Worm (Caenorhabditis elegans) whole organism, young adult: ENCODE results near the gene H05C05.4.

Source experiments
- F22D6.2 ChIP-seq: sonication (generic microtip); optimal IDR thresholded peaks from 2 replicates; lab custom pipeline; 2016; ENCODE audit warnings: mild to moderate bottlenecking, missing genetic modification characterization, missing compliant biosample characterization
- egl-18 ChIP-seq: fragments of 200-800 bp; sonication (Bioruptor generic); IDR thresholded peaks from 2 replicates; pipeline ENCODE4 v1.3.6; 2022; ENCODE audit warnings: missing genetic modification reagents, missing genetic modification characterization, missing compliant biosample characterization
- lag-1 ChIP-seq: fragments of 200-800 bp; sonication (Bioruptor generic); IDR thresholded peaks from 2 replicates; pipeline ENCODE4 v1.3.6; 2022; ENCODE audit warnings: missing genetic modification reagents, missing genetic modification characterization, missing compliant biosample characterization
- pha-4 ChIP-seq: fragments of 150-350 bp; sonication (generic microtip); optimal IDR thresholded peaks from 2 replicates; lab custom pipeline; 2014; ENCODE audit warnings: missing biosample characterization, missing genetic modification reagents, missing genetic modification characterization
- sea-2 ChIP-seq: fragments of 200-800 bp; sonication (Bioruptor generic); IDR thresholded peaks from 2 replicates; pipeline ENCODE4 v1.3.6; 2022; ENCODE audit warnings: missing genetic modification characterization, missing compliant biosample characterization
- snpc-4 ChIP-seq, 5 experiments: fragments of 150-350 bp in 1 of 5; sonication (generic microtip) in 4 of 5; optimal IDR thresholded peaks; 2 replicates each; lab custom pipeline; 2014 to 2018; ENCODE audit warnings: missing genetic modification characterization in 5 of 5, missing biosample characterization in 3 of 5, antibody characterized with exemption in 2 of 5, mild to moderate bottlenecking in 2 of 5, missing compliant biosample characterization in 2 of 5, missing genotype in 2 of 5, moderate library complexity in 2 of 5, missing genetic modification reagents in 1 of 5

ce11 chrIII:2908859-2909258, 37.1 kb downstream of the H05C05.4 start:
- no peak for TF ChIP-seq sea-2 (GFP tag; lab: Robert Waterston, UW)
- no peak for TF ChIP-seq pha-4 (tag; lab: Kevin White, UChicago)
- no peak for TF ChIP-seq egl-18 (GFP tag; lab: Robert Waterston, UW)
- TF ChIP-seq snpc-4 (GFP tag; optimal IDR thresholded peaks at IDR 0.05; lab: Kevin White, UChicago), result no peak
- TF ChIP-seq snpc-4 (tag; optimal IDR thresholded peaks at IDR 0.05; lab: Kevin White, UChicago), result no peak
- TF ChIP-seq F22D6.2 (tag; lab: Kevin White, UChicago), result no peak
- TF ChIP-seq lag-1, result no peak
